Worm (Caenorhabditis elegans) whole organism, young adult: ENCODE results near the gene myrf-1.

ENCODE experiments used
- B0336.3 ChIP-seq: fragments of 200-800 bp; sonication (Bioruptor generic); IDR thresholded peaks from 2 replicates; pipeline ENCODE4 v1.3.6; 2022; ENCODE audit warnings: missing genetic modification characterization, missing compliant biosample characterization
- C06A6.2 ChIP-seq: fragments of 200-800 bp; sonication (Bioruptor generic); conservative IDR thresholded peaks from 2 replicates; pipeline ENCODE4 v1.3.6; 2022; ENCODE audit warnings: missing genetic modification characterization, missing compliant biosample characterization
- F37B4.10 ChIP-seq: fragments of 200-800 bp; sonication (Bioruptor generic); IDR thresholded peaks from 2 replicates; pipeline ENCODE4 v1.3.6; 2022; ENCODE audit warnings: missing genetic modification characterization, missing compliant biosample characterization
- T07F8.4 ChIP-seq: sonication (generic microtip); optimal IDR thresholded peaks from 2 replicates; lab custom pipeline; 2016; ENCODE audit warnings: mild to moderate bottlenecking, missing genetic modification characterization, moderate library complexity, missing compliant biosample characterization
- Y56A3A.18 ChIP-seq: fragments of 200-800 bp; sonication (Bioruptor generic); IDR thresholded peaks from 2 replicates; pipeline ENCODE4 v1.3.6; 2022; ENCODE audit warnings: missing genetic modification reagents, missing genetic modification characterization, missing compliant biosample characterization
- Y67H2A.10 ChIP-seq: fragments of 200-800 bp; sonication (Bioruptor generic); conservative IDR thresholded peaks from 2 replicates; pipeline ENCODE4 v1.3.6; 2022; ENCODE audit warnings: missing genetic modification reagents, missing genetic modification characterization, missing compliant biosample characterization
- Y79H2A.3 ChIP-seq: fragments of 200-800 bp; sonication (Bioruptor generic); conservative IDR thresholded peaks from 2 replicates; pipeline ENCODE4 v1.3.6; 2022; ENCODE audit warnings: missing genetic modification reagents, missing genetic modification characterization, missing compliant biosample characterization
- ZK185.1 ChIP-seq: sonication (generic microtip); optimal IDR thresholded peaks from 2 replicates; lab custom pipeline; 2016; ENCODE audit warnings: mild to moderate bottlenecking, missing genetic modification characterization, missing compliant biosample characterization; ENCODE audit not compliant: poor library complexity, severe bottlenecking
- ama-1 ChIP-seq, 3 experiments: fragments of 150-350 bp in 1 of 3; sonication (generic microtip) in 2 of 3; optimal IDR thresholded peaks; 2 replicates each; lab custom pipeline; 2014 to 2018; ENCODE audit warnings: missing biosample characterization in 2 of 3, missing genetic modification characterization in 2 of 3, missing genetic modification reagents in 2 of 3
- athp-1 ChIP-seq: sonication (generic microtip); optimal IDR thresholded peaks from 2 replicates; lab custom pipeline; 2017; ENCODE audit warnings: mild to moderate bottlenecking, missing genetic modification characterization, missing compliant biosample characterization
- attf-5 ChIP-seq: fragments of 200-800 bp; sonication (Bioruptor generic); optimal IDR thresholded peaks from 2 replicates; lab custom pipeline; 2018; ENCODE audit warnings: mild to moderate bottlenecking, missing genetic modification characterization, missing compliant biosample characterization
- bed-2 ChIP-seq: fragments of 200-800 bp; sonication (Bioruptor generic); IDR thresholded peaks from 2 replicates; pipeline ENCODE4 v1.3.6; 2022; ENCODE audit warnings: missing genetic modification reagents, missing genetic modification characterization, missing compliant biosample characterization
- cebp-1 ChIP-seq, 2 experiments: fragments of 200-800 bp in 1 of 2; sonication (Bioruptor generic) in 1 of 2; sonication (generic microtip) in 1 of 2; IDR thresholded peaks in 1 of 2; optimal IDR thresholded peaks in 1 of 2; 2 replicates each; pipeline versions ENCODE4 v1.3.6 to Lab custom; 2017 to 2022; ENCODE audit warnings: missing compliant biosample characterization in 2 of 2, missing genetic modification characterization in 2 of 2, mild to moderate bottlenecking in 1 of 2, missing genetic modification reagents in 1 of 2, moderate library complexity in 1 of 2
- cebp-2 ChIP-seq: fragments of 200-800 bp; sonication (Bioruptor generic); IDR thresholded peaks from 2 replicates; pipeline ENCODE4 v1.3.6; 2022; ENCODE audit warnings: missing genetic modification characterization, missing compliant biosample characterization
- ceh-27 ChIP-seq: fragments of 200-800 bp; sonication (Bioruptor generic); optimal IDR thresholded peaks from 2 replicates; lab custom pipeline; 2018; ENCODE audit warnings: mild to moderate bottlenecking, missing genetic modification characterization, moderate library complexity, missing compliant biosample characterization
- ceh-58 ChIP-seq: fragments of 200-800 bp; sonication (Bioruptor generic); IDR thresholded peaks from 2 replicates; pipeline ENCODE4 v1.3.6; 2022; ENCODE audit warnings: missing genetic modification characterization, missing compliant biosample characterization
- die-1 ChIP-seq: sonication (generic microtip); optimal IDR thresholded peaks from 2 replicates; lab custom pipeline; 2016; ENCODE audit warnings: missing genotype, mild to moderate bottlenecking, missing genetic modification characterization, missing compliant biosample characterization
- dox-1 ChIP-seq: fragments of 200-800 bp; sonication (Bioruptor generic); IDR thresholded peaks from 2 replicates; pipeline ENCODE4 v1.3.6; 2022; ENCODE audit warnings: missing genetic modification reagents, missing genetic modification characterization, missing compliant biosample characterization
- efl-1 ChIP-seq: fragments of 150-350 bp; optimal IDR thresholded peaks from 2 replicates; lab custom pipeline; 2014; ENCODE audit warnings: missing biosample characterization, missing genetic modification reagents, missing genetic modification characterization
- egl-18 ChIP-seq: fragments of 200-800 bp; sonication (Bioruptor generic); IDR thresholded peaks from 2 replicates; pipeline ENCODE4 v1.3.6; 2022; ENCODE audit warnings: missing genetic modification reagents, missing genetic modification characterization, missing compliant biosample characterization
- egl-44 ChIP-seq: fragments of 200-800 bp; sonication (Bioruptor generic); IDR thresholded peaks from 2 replicates; pipeline ENCODE4 v1.3.6; 2022; ENCODE audit warnings: missing genetic modification reagents, missing genetic modification characterization, missing compliant biosample characterization
- ekl-4 ChIP-seq: fragments of 200-800 bp; sonication (Bioruptor generic); IDR thresholded peaks from 2 replicates; pipeline ENCODE4 v1.3.6; 2022; ENCODE audit warnings: missing genetic modification reagents, missing genetic modification characterization, missing compliant biosample characterization
- gei-17 ChIP-seq: fragments of 200-800 bp; sonication (Bioruptor generic); optimal IDR thresholded peaks from 2 replicates; lab custom pipeline; 2018; ENCODE audit warnings: mild to moderate bottlenecking, missing genetic modification characterization, missing compliant biosample characterization
- him-1 ChIP-seq: sonication (generic microtip); optimal IDR thresholded peaks from 2 replicates; lab custom pipeline; 2016; ENCODE audit warnings: missing genotype, missing genetic modification reagents, missing genetic modification characterization, missing compliant biosample characterization
- hlh-12 ChIP-seq: sonication (generic microtip); optimal IDR thresholded peaks from 2 replicates; lab custom pipeline; 2016; ENCODE audit warnings: missing genetic modification characterization, missing compliant biosample characterization
- hsf-1 ChIP-seq: fragments of 200-800 bp; sonication (Bioruptor generic); IDR thresholded peaks from 2 replicates; pipeline ENCODE4 v1.3.6; 2022; ENCODE audit warnings: missing genetic modification reagents, missing genetic modification characterization, missing compliant biosample characterization
- lin-35 ChIP-seq, 3 experiments: fragments of 150-350 bp in 2 of 3; sonication (generic microtip) in 1 of 3; optimal IDR thresholded peaks; 2 replicates each; lab custom pipeline; 2014 to 2018; ENCODE audit warnings: missing biosample characterization in 3 of 3, missing genetic modification characterization in 3 of 3, missing genetic modification reagents in 3 of 3
- lin-54 ChIP-seq: fragments of 200-800 bp; sonication (Bioruptor generic); optimal IDR thresholded peaks from 2 replicates; lab custom pipeline; 2018; ENCODE audit warnings: mild to moderate bottlenecking, missing genetic modification characterization, missing compliant biosample characterization
- madf-10 ChIP-seq: sonication (generic microtip); optimal IDR thresholded peaks from 2 replicates; lab custom pipeline; 2016; ENCODE audit warnings: mild to moderate bottlenecking, missing genetic modification characterization, missing compliant biosample characterization
- madf-6 ChIP-seq: fragments of 200-800 bp; sonication (Bioruptor generic); IDR thresholded peaks from 2 replicates; pipeline ENCODE4 v1.3.6; 2022; ENCODE audit warnings: missing genetic modification reagents, missing genetic modification characterization, missing compliant biosample characterization
- madf-8 ChIP-seq: fragments of 200-800 bp; sonication (Bioruptor generic); conservative IDR thresholded peaks from 2 replicates; pipeline ENCODE4 v1.3.6; 2022; ENCODE audit warnings: missing genetic modification reagents, missing genetic modification characterization, missing compliant biosample characterization
- mcd-1 ChIP-seq: fragments of 200-800 bp; sonication (Bioruptor generic); IDR thresholded peaks from 2 replicates; pipeline ENCODE4 v1.3.6; 2022; ENCODE audit warnings: missing genetic modification reagents, missing genetic modification characterization, missing compliant biosample characterization
- mel-28 ChIP-seq: sonication (generic microtip); optimal IDR thresholded peaks from 2 replicates; lab custom pipeline; 2016; ENCODE audit warnings: borderline replicate concordance, mild to moderate bottlenecking, missing genetic modification characterization, missing compliant biosample characterization
- nfyb-1 ChIP-seq: fragments of 200-800 bp; sonication (Bioruptor generic); IDR thresholded peaks from 2 replicates; pipeline ENCODE4 v1.3.6; 2022; ENCODE audit warnings: missing genetic modification reagents, missing genetic modification characterization, missing compliant biosample characterization
- nhr-120 ChIP-seq: fragments of 200-800 bp; sonication (Bioruptor generic); IDR thresholded peaks from 2 replicates; pipeline ENCODE4 v1.3.6; 2022; ENCODE audit warnings: missing genetic modification characterization, missing compliant biosample characterization
- nhr-27 ChIP-seq: fragments of 200-800 bp; sonication (Bioruptor generic); optimal IDR thresholded peaks from 2 replicates; lab custom pipeline; 2018; ENCODE audit warnings: mild to moderate bottlenecking, missing genetic modification characterization, moderate library complexity, missing compliant biosample characterization
- nhr-80 ChIP-seq: sonication (generic microtip); optimal IDR thresholded peaks from 2 replicates; lab custom pipeline; 2016; ENCODE audit warnings: missing genetic modification characterization, missing compliant biosample characterization
- rec-8 ChIP-seq, 2 experiments: sonication (generic microtip); optimal IDR thresholded peaks; 2 replicates each; lab custom pipeline; 2016; ENCODE audit warnings: mild to moderate bottlenecking in 2 of 2, missing genetic modification characterization in 2 of 2, missing genetic modification reagents in 2 of 2, missing genotype in 2 of 2, missing biosample characterization in 1 of 2, missing compliant biosample characterization in 1 of 2, moderate library complexity in 1 of 2
- repo-1 ChIP-seq: sonication (generic microtip); optimal IDR thresholded peaks from 2 replicates; lab custom pipeline; 2017; ENCODE audit warnings: mild to moderate bottlenecking, missing genetic modification characterization, missing compliant biosample characterization
- snpc-1.3 ChIP-seq: sonication (generic microtip); optimal IDR thresholded peaks from 2 replicates; lab custom pipeline; 2017; ENCODE audit warnings: missing genetic modification characterization, mild to moderate bottlenecking, missing compliant biosample characterization, antibody characterized with exemption, moderate library complexity, missing genotype, missing genetic modification reagents; ENCODE audit not compliant: insufficient read depth
- tbp1 ChIP-seq: fragments of 200-800 bp; sonication (Bioruptor generic); optimal IDR thresholded peaks from 2 replicates; lab custom pipeline; 2018; ENCODE audit warnings: mild to moderate bottlenecking, missing genetic modification characterization, missing compliant biosample characterization
- zim-3 ChIP-seq: sonication (generic microtip); optimal IDR thresholded peaks from 2 replicates; lab custom pipeline; 2017; ENCODE audit warnings: mild to moderate bottlenecking, missing genetic modification characterization, moderate library complexity, missing compliant biosample characterization
- ztf-26 ChIP-seq: sonication (generic microtip); optimal IDR thresholded peaks from 2 replicates; lab custom pipeline; 2017; ENCODE audit warnings: missing genetic modification characterization, missing compliant biosample characterization
- ztf-28 ChIP-seq: fragments of 200-800 bp; sonication (Bioruptor generic); IDR thresholded peaks from 2 replicates; pipeline ENCODE4 v1.3.6; 2022; ENCODE audit warnings: missing genetic modification reagents, missing genetic modification characterization, missing compliant biosample characterization

myrf-1 gene

ce11 chrII:10450335-10450734 is 52.0 kb downstream of the myrf-1 start:
- no peak for TF ChIP-seq gei-17 (GFP tag; lab: Kevin White, UChicago)
- TF ChIP-seq zim-3, result no peak
- TF ChIP-seq snpc-1.3 (tag; lab: Kevin White, UChicago), result no peak
- TF ChIP-seq efl-1 (GFP tag; lab: Kevin White, UChicago), result no peak
- TF ChIP-seq ama-1 (optimal IDR thresholded peaks at IDR 0.05; lab: Kevin White, UChicago), result peak; percentile 57
- TF ChIP-seq ama-1 (GFP tag; optimal IDR thresholded peaks at IDR 0.05; lab: Kevin White, UChicago), result no peak
- TF ChIP-seq Y79H2A.3 (GFP tag; lab: Robert Waterston, UW), result peak; percentile 61; the same call in 1 of the 2 replicates
- peak; percentile 68 for TF ChIP-seq mel-28 (tag; lab: Kevin White, UChicago)
- TF ChIP-seq mcd-1 (GFP tag; lab: Robert Waterston, UW), result peak; percentile 64
- no peak for TF ChIP-seq ceh-58 (GFP tag; lab: Robert Waterston, UW)
- no peak for TF ChIP-seq egl-18 (GFP tag; lab: Robert Waterston, UW)
- peak; percentile 86 for TF ChIP-seq repo-1 (tag; lab: Kevin White, UChicago)
- TF ChIP-seq madf-10 (tag; lab: Kevin White, UChicago), result peak; percentile 1
- TF ChIP-seq egl-44 (GFP tag; lab: Robert Waterston, UW), result no peak
- no peak for TF ChIP-seq F37B4.10
- TF ChIP-seq lin-35 (GFP tag; optimal IDR thresholded peaks at IDR 0.05; lab: Kevin White, UChicago), result peak in 1 of 3 experiments; percentile 61
- no peak for TF ChIP-seq tbp1
- peak; percentile 82 for TF ChIP-seq ztf-26 (tag; lab: Kevin White, UChicago)
- peak; percentile 34; the same call in 1 of the 2 replicates for TF ChIP-seq madf-6 (GFP tag; lab: Robert Waterston, UW)
- TF ChIP-seq rec-8 (tag; optimal IDR thresholded peaks at IDR 0.05; lab: Kevin White, UChicago), result peak in 1 of 2 experiments; percentile 13
- no peak for TF ChIP-seq madf-8 (GFP tag; lab: Robert Waterston, UW)
- TF ChIP-seq nfyb-1 (GFP tag; lab: Robert Waterston, UW), result peak; percentile 66; the same call in 1 of the 2 replicates
- no peak for TF ChIP-seq Y67H2A.10 (GFP tag; lab: Robert Waterston, UW)
- TF ChIP-seq ZK185.1, result peak; percentile 10
- TF ChIP-seq hsf-1 (GFP tag; lab: Robert Waterston, UW), result 0 out of 2 replicates have a peak, but pooled peaks have one; percentile 26
- no peak for TF ChIP-seq bed-2 (GFP tag; lab: Robert Waterston, UW)
- no peak for TF ChIP-seq hlh-12 (tag; lab: Kevin White, UChicago)
- 0 out of 2 replicates have a peak, but pooled peaks have one; percentile 24 for TF ChIP-seq ekl-4 (GFP tag; lab: Robert Waterston, UW)
- TF ChIP-seq ceh-27 (GFP tag; lab: Kevin White, UChicago), result no peak
- no peak for TF ChIP-seq lin-54
- no peak for TF ChIP-seq nhr-27 (tag; lab: Kevin White, UChicago)
- peak; percentile 49 for TF ChIP-seq athp-1
- peak; percentile 26 for TF ChIP-seq him-1 (tag; lab: Kevin White, UChicago)
- TF ChIP-seq Y56A3A.18 (GFP tag; lab: Robert Waterston, UW), result peak; percentile 5; the same call in 1 of the 2 replicates
- no peak for TF ChIP-seq cebp-2 (GFP tag; lab: Robert Waterston, UW)
- TF ChIP-seq attf-5, result peak; percentile 55
- no peak for TF ChIP-seq die-1 (tag; lab: Kevin White, UChicago)
- no peak for TF ChIP-seq ztf-28 (GFP tag; lab: Robert Waterston, UW)
- TF ChIP-seq dox-1 (GFP tag; lab: Robert Waterston, UW), result no peak
- no peak for TF ChIP-seq nhr-80 (tag; lab: Kevin White, UChicago)
- TF ChIP-seq nhr-120 (GFP tag; lab: Robert Waterston, UW), result no peak
- peak; percentile 8; the same call in 1 of the 2 replicates for TF ChIP-seq cebp-1 (GFP tag; IDR thresholded peaks at IDR 0.05; lab: Robert Waterston, UW)
- peak; percentile 63 for TF ChIP-seq cebp-1 (tag; optimal IDR thresholded peaks at IDR 0.05; lab: Kevin White, UChicago)
- TF ChIP-seq T07F8.4 (tag; lab: Kevin White, UChicago), result no peak
- TF ChIP-seq C06A6.2, result 0 out of 2 replicates have a peak, but pooled peaks have one; percentile 22
- TF ChIP-seq B0336.3 (GFP tag; lab: Robert Waterston, UW), result peak; percentile 54
